Worm (Caenorhabditis elegans) whole organism, young adult: ENCODE measurements around the gene pqn-16.
A peak's percentile ranks its signal among the peaks of the same experiment; 100 is the strongest.

Source experiments
- B0019.2 ChIP-seq: fragments of 200-800 bp; sonication (Bioruptor generic); conservative IDR thresholded peaks from 2 replicates; pipeline ENCODE4 v1.3.6; 2022; ENCODE audit warnings: missing genetic modification reagents, missing genetic modification characterization, missing compliant biosample characterization
- B0035.1 ChIP-seq: sonication (generic microtip); optimal IDR thresholded peaks from 2 replicates; lab custom pipeline; 2016; ENCODE audit warnings: missing genetic modification characterization, mild to moderate bottlenecking, missing compliant biosample characterization, missing genotype, missing genetic modification reagents
- B0261.1 ChIP-seq: sonication (generic microtip); optimal IDR thresholded peaks from 2 replicates; lab custom pipeline; 2016; ENCODE audit warnings: mild to moderate bottlenecking, missing genetic modification characterization, moderate library complexity, missing compliant biosample characterization
- B0336.3 ChIP-seq: fragments of 200-800 bp; sonication (Bioruptor generic); IDR thresholded peaks from 2 replicates; pipeline ENCODE4 v1.3.6; 2022; ENCODE audit warnings: missing genetic modification characterization, missing compliant biosample characterization
- F10E7.11 ChIP-seq: sonication (generic microtip); optimal IDR thresholded peaks from 2 replicates; lab custom pipeline; 2017; ENCODE audit warnings: mild to moderate bottlenecking, missing genetic modification characterization, moderate library complexity, missing compliant biosample characterization
- F22D6.2 ChIP-seq: sonication (generic microtip); optimal IDR thresholded peaks from 2 replicates; lab custom pipeline; 2016; ENCODE audit warnings: mild to moderate bottlenecking, missing genetic modification characterization, missing compliant biosample characterization
- F33H1.4 ChIP-seq: fragments of 200-800 bp; sonication (Bioruptor generic); IDR thresholded peaks from 2 replicates; pipeline ENCODE4 v1.3.6; 2022; ENCODE audit warnings: missing genetic modification reagents, missing genetic modification characterization, missing compliant biosample characterization
- F37B4.10 ChIP-seq: fragments of 200-800 bp; sonication (Bioruptor generic); IDR thresholded peaks from 2 replicates; pipeline ENCODE4 v1.3.6; 2022; ENCODE audit warnings: missing genetic modification characterization, missing compliant biosample characterization
- F39B2.1 ChIP-seq: fragments of 200-800 bp; sonication (Bioruptor generic); IDR thresholded peaks from 2 replicates; pipeline ENCODE4 v1.3.6; 2022; ENCODE audit warnings: missing genetic modification reagents, missing genetic modification characterization, missing compliant biosample characterization
- F57A8.1 ChIP-seq: fragments of 200-800 bp; sonication (Bioruptor generic); optimal IDR thresholded peaks from 2 replicates; lab custom pipeline; 2018; ENCODE audit warnings: mild to moderate bottlenecking, missing genetic modification characterization, moderate library complexity, missing compliant biosample characterization
- F57C9.4 ChIP-seq: sonication (generic microtip); optimal IDR thresholded peaks from 2 replicates; lab custom pipeline; 2017; ENCODE audit warnings: mild to moderate bottlenecking, missing genetic modification characterization, missing compliant biosample characterization
- K11D2.4 ChIP-seq: fragments of 200-800 bp; sonication (Bioruptor generic); IDR thresholded peaks from 2 replicates; pipeline ENCODE4 v1.3.6; 2022; ENCODE audit warnings: missing genetic modification reagents, missing genetic modification characterization, missing compliant biosample characterization
- Y79H2A.3 ChIP-seq: fragments of 200-800 bp; sonication (Bioruptor generic); conservative IDR thresholded peaks from 2 replicates; pipeline ENCODE4 v1.3.6; 2022; ENCODE audit warnings: missing genetic modification reagents, missing genetic modification characterization, missing compliant biosample characterization
- ama-1 ChIP-seq, 3 experiments: fragments of 150-350 bp in 1 of 3; sonication (generic microtip) in 2 of 3; optimal IDR thresholded peaks; 2 replicates each; lab custom pipeline; 2014 to 2018; ENCODE audit warnings: missing biosample characterization in 2 of 3, missing genetic modification characterization in 2 of 3, missing genetic modification reagents in 2 of 3
- attf-6 ChIP-seq: fragments of 200-800 bp; sonication (Bioruptor generic); IDR thresholded peaks from 2 replicates; pipeline ENCODE4 v1.3.6; 2022; ENCODE audit warnings: missing genetic modification reagents, missing genetic modification characterization, missing compliant biosample characterization
- bed-2 ChIP-seq: fragments of 200-800 bp; sonication (Bioruptor generic); IDR thresholded peaks from 2 replicates; pipeline ENCODE4 v1.3.6; 2022; ENCODE audit warnings: missing genetic modification reagents, missing genetic modification characterization, missing compliant biosample characterization
- cebp-2 ChIP-seq: fragments of 200-800 bp; sonication (Bioruptor generic); IDR thresholded peaks from 2 replicates; pipeline ENCODE4 v1.3.6; 2022; ENCODE audit warnings: missing genetic modification characterization, missing compliant biosample characterization
- ceh-100 ChIP-seq: fragments of 200-800 bp; sonication (Bioruptor generic); IDR thresholded peaks from 2 replicates; pipeline ENCODE4 v1.3.6; 2022; ENCODE audit warnings: missing genetic modification reagents, missing genetic modification characterization, missing compliant biosample characterization
- ceh-27 ChIP-seq: fragments of 200-800 bp; sonication (Bioruptor generic); optimal IDR thresholded peaks from 2 replicates; lab custom pipeline; 2018; ENCODE audit warnings: mild to moderate bottlenecking, missing genetic modification characterization, moderate library complexity, missing compliant biosample characterization
- ceh-91 ChIP-seq: fragments of 200-800 bp; sonication (Bioruptor generic); IDR thresholded peaks from 2 replicates; pipeline ENCODE4 v1.3.6; 2022; ENCODE audit warnings: missing genetic modification reagents, missing genetic modification characterization, missing compliant biosample characterization
- dpl-1 ChIP-seq: fragments of 150-350 bp; optimal IDR thresholded peaks from 2 replicates; lab custom pipeline; 2014; ENCODE audit warnings: missing biosample characterization, missing genetic modification reagents, missing genetic modification characterization
- efl-1 ChIP-seq: fragments of 150-350 bp; optimal IDR thresholded peaks from 2 replicates; lab custom pipeline; 2014; ENCODE audit warnings: missing biosample characterization, missing genetic modification reagents, missing genetic modification characterization
- ets-4 ChIP-seq: fragments of 200-800 bp; sonication (Bioruptor generic); optimal IDR thresholded peaks from 2 replicates; lab custom pipeline; 2018; ENCODE audit warnings: mild to moderate bottlenecking, missing genetic modification characterization, missing compliant biosample characterization
- fkh-3 ChIP-seq: sonication (generic microtip); optimal IDR thresholded peaks from 2 replicates; lab custom pipeline; 2016; ENCODE audit warnings: mild to moderate bottlenecking, missing genetic modification characterization, missing compliant biosample characterization
- gei-17 ChIP-seq: fragments of 200-800 bp; sonication (Bioruptor generic); optimal IDR thresholded peaks from 2 replicates; lab custom pipeline; 2018; ENCODE audit warnings: mild to moderate bottlenecking, missing genetic modification characterization, missing compliant biosample characterization
- hlh-12 ChIP-seq: sonication (generic microtip); optimal IDR thresholded peaks from 2 replicates; lab custom pipeline; 2016; ENCODE audit warnings: missing genetic modification characterization, missing compliant biosample characterization
- hmg-20 ChIP-seq: fragments of 200-800 bp; sonication (Bioruptor generic); IDR thresholded peaks from 2 replicates; pipeline ENCODE4 v1.3.6; 2022; ENCODE audit warnings: missing genetic modification reagents, missing genetic modification characterization, missing compliant biosample characterization
- let-607 ChIP-seq, 2 experiments: fragments of 200-800 bp in 1 of 2; sonication (Bioruptor generic) in 1 of 2; sonication (generic microtip) in 1 of 2; optimal IDR thresholded peaks; 2 replicates each; lab custom pipeline; 2016 to 2018; ENCODE audit warnings: mild to moderate bottlenecking in 2 of 2, missing compliant biosample characterization in 2 of 2, missing genetic modification characterization in 2 of 2, moderate library complexity in 2 of 2, missing genotype in 1 of 2
- lin-35 ChIP-seq, 3 experiments: fragments of 150-350 bp in 2 of 3; sonication (generic microtip) in 1 of 3; optimal IDR thresholded peaks; 2 replicates each; lab custom pipeline; 2014 to 2018; ENCODE audit warnings: missing biosample characterization in 3 of 3, missing genetic modification characterization in 3 of 3, missing genetic modification reagents in 3 of 3
- lin-54 ChIP-seq: fragments of 200-800 bp; sonication (Bioruptor generic); optimal IDR thresholded peaks from 2 replicates; lab custom pipeline; 2018; ENCODE audit warnings: mild to moderate bottlenecking, missing genetic modification characterization, missing compliant biosample characterization
- lir-1 ChIP-seq: fragments of 200-800 bp; sonication (Bioruptor generic); conservative IDR thresholded peaks from 2 replicates; pipeline ENCODE4 v1.3.6; 2022; ENCODE audit warnings: missing genetic modification reagents, missing genetic modification characterization, missing compliant biosample characterization
- lsl-1 ChIP-seq: fragments of 200-800 bp; sonication (Bioruptor generic); optimal IDR thresholded peaks from 2 replicates; lab custom pipeline; 2018; ENCODE audit warnings: mild to moderate bottlenecking, missing genetic modification characterization, moderate library complexity, missing compliant biosample characterization
- lsy-27 ChIP-seq: sonication (generic microtip); optimal IDR thresholded peaks from 2 replicates; lab custom pipeline; 2017; ENCODE audit warnings: missing genetic modification characterization, mild to moderate bottlenecking, missing compliant biosample characterization, antibody characterized with exemption, missing genotype, borderline replicate concordance; ENCODE audit not compliant: insufficient read depth
- mel-28 ChIP-seq: sonication (generic microtip); optimal IDR thresholded peaks from 2 replicates; lab custom pipeline; 2016; ENCODE audit warnings: borderline replicate concordance, mild to moderate bottlenecking, missing genetic modification characterization, missing compliant biosample characterization
- mxl-1 ChIP-seq: sonication (generic microtip); optimal IDR thresholded peaks from 2 replicates; lab custom pipeline; 2016; ENCODE audit warnings: missing genetic modification characterization, missing compliant biosample characterization
- nhr-27 ChIP-seq: fragments of 200-800 bp; sonication (Bioruptor generic); optimal IDR thresholded peaks from 2 replicates; lab custom pipeline; 2018; ENCODE audit warnings: mild to moderate bottlenecking, missing genetic modification characterization, moderate library complexity, missing compliant biosample characterization
- sea-2 ChIP-seq: fragments of 200-800 bp; sonication (Bioruptor generic); IDR thresholded peaks from 2 replicates; pipeline ENCODE4 v1.3.6; 2022; ENCODE audit warnings: missing genetic modification characterization, missing compliant biosample characterization
- snpc-1.1 ChIP-seq: sonication (generic microtip); optimal IDR thresholded peaks from 2 replicates; lab custom pipeline; 2017; ENCODE audit warnings: missing genetic modification characterization, mild to moderate bottlenecking, missing compliant biosample characterization, antibody characterized with exemption, moderate library complexity, missing genotype, missing genetic modification reagents; ENCODE audit not compliant: insufficient read depth
- snpc-3.4 ChIP-seq: sonication (generic microtip); optimal IDR thresholded peaks from 2 replicates; lab custom pipeline; 2017; ENCODE audit warnings: missing genetic modification characterization, mild to moderate bottlenecking, missing compliant biosample characterization, antibody characterized with exemption, moderate library complexity, missing genotype, missing genetic modification reagents
- snpc-4 ChIP-seq, 5 experiments: fragments of 150-350 bp in 1 of 5; sonication (generic microtip) in 4 of 5; optimal IDR thresholded peaks; 2 replicates each; lab custom pipeline; 2014 to 2018; ENCODE audit warnings: missing genetic modification characterization in 5 of 5, missing biosample characterization in 3 of 5, antibody characterized with exemption in 2 of 5, mild to moderate bottlenecking in 2 of 5, missing compliant biosample characterization in 2 of 5, missing genotype in 2 of 5, moderate library complexity in 2 of 5, missing genetic modification reagents in 1 of 5
- somi-1 ChIP-seq: fragments of 200-800 bp; sonication (Bioruptor generic); optimal IDR thresholded peaks from 2 replicates; lab custom pipeline; 2018; ENCODE audit warnings: mild to moderate bottlenecking, missing genetic modification characterization, missing compliant biosample characterization
- tbp1 ChIP-seq: fragments of 200-800 bp; sonication (Bioruptor generic); optimal IDR thresholded peaks from 2 replicates; lab custom pipeline; 2018; ENCODE audit warnings: mild to moderate bottlenecking, missing genetic modification characterization, missing compliant biosample characterization
- tbx-9 ChIP-seq: sonication (generic microtip); optimal IDR thresholded peaks from 2 replicates; lab custom pipeline; 2016; ENCODE audit warnings: borderline replicate concordance, missing genetic modification characterization, inconsistent platforms, missing compliant biosample characterization
- tlf-1 ChIP-seq: fragments of 200-800 bp; sonication (Bioruptor generic); optimal IDR thresholded peaks from 2 replicates; lab custom pipeline; 2018; ENCODE audit warnings: mild to moderate bottlenecking, missing genetic modification characterization, missing compliant biosample characterization
- ztf-18 ChIP-seq: sonication (generic microtip); optimal IDR thresholded peaks from 2 replicates; lab custom pipeline; 2016; ENCODE audit warnings: missing genotype, mild to moderate bottlenecking, missing genetic modification characterization, missing compliant biosample characterization
- ztf-22 ChIP-seq: fragments of 200-800 bp; sonication (Bioruptor generic); optimal IDR thresholded peaks from 2 replicates; lab custom pipeline; 2018; ENCODE audit warnings: mild to moderate bottlenecking, missing genetic modification characterization, moderate library complexity, missing compliant biosample characterization
- ztf-28 ChIP-seq: fragments of 200-800 bp; sonication (Bioruptor generic); IDR thresholded peaks from 2 replicates; pipeline ENCODE4 v1.3.6; 2022; ENCODE audit warnings: missing genetic modification reagents, missing genetic modification characterization, missing compliant biosample characterization
- ztf-6 ChIP-seq: fragments of 200-800 bp; sonication (Bioruptor generic); IDR thresholded peaks from 2 replicates; pipeline ENCODE4 v1.3.6; 2022; ENCODE audit warnings: missing genetic modification reagents, missing genetic modification characterization, missing compliant biosample characterization

pqn-16 gene

ce11 chrV:9220444-9220843 lies 46.6 kb downstream of the pqn-16 start (continued):
- TF ChIP-seq efl-1 (GFP tag; lab: Kevin White, UChicago) (peak; percentile 57), F57A8.1 (GFP tag; lab: Kevin White, UChicago) (no peak), nhr-27 (tag; lab: Kevin White, UChicago) (no peak), snpc-4 (GFP tag; optimal IDR thresholded peaks at IDR 0.05; lab: Kevin White, UChicago) (no peak), snpc-4 (tag; optimal IDR thresholded peaks at IDR 0.05; lab: Kevin White, UChicago) (peak in 1 of 4 experiments; percentile 7), sea-2 (GFP tag; lab: Robert Waterston, UW) (no peak), F57C9.4 (tag; lab: Kevin White, UChicago) (no peak), let-607 (tag; optimal IDR thresholded peaks at IDR 0.05; lab: Kevin White, UChicago) (no peak), F10E7.11 (tag; lab: Kevin White, UChicago) (no peak), B0336.3 (no peak), ztf-22 (GFP tag; lab: Kevin White, UChicago) (no peak), ama-1 (optimal IDR thresholded peaks at IDR 0.05; lab: Kevin White, UChicago) (no peak), ama-1 (GFP tag; optimal IDR thresholded peaks at IDR 0.05; lab: Kevin White, UChicago) (no peak), cebp-2 (GFP tag; lab: Robert Waterston, UW) (no peak), lsl-1 (peak; percentile 25), tlf-1 (GFP tag; lab: Kevin White, UChicago) (no peak), lin-54 (GFP tag; lab: Kevin White, UChicago) (peak; percentile 73), dpl-1 (peak; percentile 49), ceh-27 (GFP tag; lab: Kevin White, UChicago) (no peak), lir-1 (GFP tag; lab: Robert Waterston, UW) (no peak), hlh-12 (no peak), fkh-3 (tag; lab: Kevin White, UChicago) (no peak), tbx-9 (tag; lab: Kevin White, UChicago) (no peak), ztf-6 (GFP tag; lab: Robert Waterston, UW) (no peak), B0261.1 (tag; lab: Kevin White, UChicago) (no peak), ceh-100 (GFP tag; lab: Robert Waterston, UW) (no peak), F39B2.1 (GFP tag; lab: Robert Waterston, UW) (no peak), F22D6.2 (tag; lab: Kevin White, UChicago) (no peak), snpc-3.4 (tag; lab: Kevin White, UChicago) (no peak), K11D2.4 (no peak), bed-2 (GFP tag; lab: Robert Waterston, UW) (no peak), somi-1 (GFP tag; lab: Kevin White, UChicago) (no peak), mel-28 (tag; lab: Kevin White, UChicago) (no peak), tbp1 (GFP tag; lab: Kevin White, UChicago) (peak; percentile 4), lsy-27 (tag; lab: Kevin White, UChicago) (no peak), ztf-28 (no peak), ceh-91 (GFP tag; lab: Robert Waterston, UW) (no peak), lin-35 (GFP tag; optimal IDR thresholded peaks at IDR 0.05; lab: Kevin White, UChicago) (no peak), B0035.1 (tag; lab: Kevin White, UChicago) (no peak), attf-6 (no peak), hmg-20 (GFP tag; lab: Robert Waterston, UW) (no peak), snpc-1.1 (no peak), ets-4 (GFP tag; lab: Kevin White, UChicago) (no peak), ztf-18 (tag; lab: Kevin White, UChicago) (peak; percentile 50), B0019.2 (no peak), F37B4.10 (GFP tag; lab: Robert Waterston, UW) (no peak), Y79H2A.3 (GFP tag; lab: Robert Waterston, UW) (no peak), mxl-1 (no peak), F33H1.4 (GFP tag; lab: Robert Waterston, UW) (no peak), gei-17 (no peak)
